Worm (Caenorhabditis elegans) whole organism, midembryonic: ENCODE measurements around the gene srw-26.

Source experiments
- flt-1 ChIP-seq: fragments of 200-800 bp; sonication (Bioruptor generic); IDR thresholded peaks from 2 replicates; pipeline ENCODE4 v1.3.6; 2022; ENCODE audit warnings: missing genetic modification characterization, missing compliant biosample characterization
- klf-2 ChIP-seq: fragments of 200-800 bp; sonication (Bioruptor generic); conservative IDR thresholded peaks from 2 replicates; pipeline ENCODE4 v1.3.6; 2022; ENCODE audit warnings: missing genetic modification reagents, missing genetic modification characterization, missing compliant biosample characterization
- med-1 ChIP-seq: sonication (generic microtip); optimal IDR thresholded peaks from 2 replicates; lab custom pipeline; 2017; ENCODE audit warnings: missing genetic modification characterization, mild to moderate bottlenecking, missing compliant biosample characterization, antibody characterized with exemption, missing genetic modification reagents; ENCODE audit not compliant: insufficient read depth
- ref-1 ChIP-seq: fragments of 200-800 bp; sonication (Bioruptor generic); conservative IDR thresholded peaks from 2 replicates; pipeline ENCODE4 v1.3.6; 2022; ENCODE audit warnings: missing genetic modification reagents, missing genetic modification characterization, missing compliant biosample characterization

- TF ChIP-seq med-1 (GFP tag; lab: Kevin White, UChicago) (no peak), flt-1 (GFP tag; lab: Robert Waterston, UW) (no peak), klf-2 (GFP tag; lab: Robert Waterston, UW) (no peak), ref-1 (GFP tag; lab: Robert Waterston, UW) (no peak)
These were observed 18.6 kb downstream of the srw-26 start, which contains the start of gene F35E8.7 for ce11 chrV:15913714-15914113.
